Worm (Caenorhabditis elegans): Measurements from ENCODE around the gene acs-7.

Gene acs-7

DNA sequence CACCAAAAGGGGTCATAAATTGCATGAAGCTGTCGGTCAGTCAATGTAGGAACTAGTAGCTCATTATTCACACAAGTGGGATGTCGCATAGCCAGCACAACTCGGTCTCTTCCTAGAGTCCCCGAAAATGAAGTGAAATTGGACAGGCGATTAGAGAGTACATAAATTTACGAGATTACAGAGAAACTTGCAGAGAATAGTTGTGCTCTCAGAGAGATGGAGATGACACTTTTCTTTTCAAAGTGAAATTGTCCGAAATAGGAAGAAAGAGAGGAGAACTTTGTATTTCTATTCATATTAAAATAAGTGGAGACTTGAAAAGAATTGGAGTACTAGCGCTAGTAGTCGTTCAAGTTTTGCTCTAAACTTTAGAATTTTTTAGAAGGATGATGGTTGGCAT, 13.8 kb downstream of the acs-7 start:
- TF ChIP-seq fkh-10 (GFP tag; optimal IDR thresholded peaks at IDR 0.05) (peak; percentile 11), lin-39 (tag; optimal IDR thresholded peaks at IDR 0.05) (peak; percentile 48), skn-1 (tag; optimal IDR thresholded peaks at IDR 0.05) (no peak)

- TF ChIP-seq unc-62 (GFP tag; optimal IDR thresholded peaks at IDR 0.05) (peak; percentile 67), lin-39 (tag; optimal IDR thresholded peaks at IDR 0.05) (peak; percentile 94), nfya-1 (tag; optimal IDR thresholded peaks at IDR 0.05; ENCODE audit: insufficient read depth) (peak; percentile 79), aly-2 (tag; optimal IDR thresholded peaks at IDR 0.05) (no peak)
Measured at ce11 chrII:9306835-9307234, 15.0 kb downstream of the acs-7 start.

ce11 chrII:9308614-9309046, 16.8 kb downstream of the acs-7 start:
- TF ChIP-seq nfya-1 (tag; optimal IDR thresholded peaks at IDR 0.05; ENCODE audit: insufficient read depth) (peak; percentile 2), ceh-9 (tag; optimal IDR thresholded peaks at IDR 0.05) (no peak), egl-5 (tag; optimal IDR thresholded peaks at IDR 0.05) (peak; percentile 34)

DNA sequence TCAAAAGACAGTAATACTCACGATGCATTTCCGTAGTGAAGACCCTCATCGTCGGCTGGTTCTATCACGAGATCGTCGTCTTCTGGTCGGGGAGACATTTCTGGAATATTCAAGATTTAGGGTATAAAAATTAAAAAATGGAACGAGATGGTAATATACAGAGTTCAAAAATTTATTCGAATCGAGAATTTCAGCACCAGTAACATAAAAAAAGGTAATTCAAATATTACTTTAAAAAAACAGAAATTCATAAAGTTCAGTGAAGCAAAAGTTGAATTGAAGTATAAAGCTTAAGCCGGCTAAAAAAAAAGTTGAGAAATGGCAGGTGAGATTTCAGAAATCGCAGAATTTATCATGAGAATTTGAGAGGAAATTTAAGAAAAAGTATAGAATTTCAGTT, 18.4 kb downstream of the acs-7 start, which contains the start of gene cam-1:
TSS of gene cam-1 (minus strand) at position 101 of the 400 bp plus-strand sequence.
- TF ChIP-seq ZK546.5 (tag; optimal IDR thresholded peaks at IDR 0.05): no peak
- no peak for TF ChIP-seq nhr-12 (tag; optimal IDR thresholded peaks at IDR 0.05)
- TF ChIP-seq nhr-77 (tag; optimal IDR thresholded peaks at IDR 0.05): no peak
- no peak for TF ChIP-seq lin-15B (tag; optimal IDR thresholded peaks at IDR 0.05)
- no peak for TF ChIP-seq elt-2 (tag; optimal IDR thresholded peaks at IDR 0.05)
- no peak for TF ChIP-seq nhr-28 (tag; optimal IDR thresholded peaks at IDR 0.05)
- no peak for TF ChIP-seq nhr-25 (tag; optimal IDR thresholded peaks at IDR 0.05)

ce11 chrII:9310794-9311193, 19.0 kb downstream of the acs-7 start:
- TF ChIP-seq tbx-2 (tag; optimal IDR thresholded peaks at IDR 0.05) (no peak), jun-1 (tag; optimal IDR thresholded peaks at IDR 0.05) (no peak), lsy-12 (tag; optimal IDR thresholded peaks at IDR 0.05) (no peak), mml-1 (tag; optimal IDR thresholded peaks at IDR 0.05) (no peak), nfya-1 (tag; optimal IDR thresholded peaks at IDR 0.05; ENCODE audit: insufficient read depth) (no peak)

DNA sequence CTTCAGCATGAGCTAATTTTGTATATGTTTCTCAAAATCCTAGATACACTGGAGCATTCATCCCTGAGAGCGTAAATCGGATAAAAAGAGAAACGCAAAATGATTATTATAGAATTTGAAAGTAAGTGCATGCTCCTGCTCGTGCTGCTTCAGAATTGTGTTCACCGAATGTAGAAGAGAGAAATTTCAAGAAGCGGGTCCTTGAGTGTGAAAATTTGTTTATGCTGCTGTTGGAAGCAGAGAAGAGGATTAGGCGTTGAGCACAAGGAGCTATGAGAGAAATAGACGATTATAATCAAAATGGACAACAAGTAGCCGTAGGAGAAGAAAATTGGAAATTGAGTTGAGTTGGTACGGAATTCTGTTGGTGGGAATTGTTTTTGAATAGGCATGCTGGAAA, 19.9 kb downstream of the acs-7 start:
- TF ChIP-seq sea-2 (GFP tag; optimal IDR thresholded peaks at IDR 0.05): peak; percentile 2
- TF ChIP-seq pqm-1 (tag; optimal IDR thresholded peaks at IDR 0.05): no peak
- TF ChIP-seq eor-1 (tag; optimal IDR thresholded peaks at IDR 0.05): no peak
- TF ChIP-seq tbx-2 (tag; optimal IDR thresholded peaks at IDR 0.05): no peak
- no peak for TF ChIP-seq fkh-2 (tag; optimal IDR thresholded peaks at IDR 0.05)
- TF ChIP-seq daf-12 (tag; optimal IDR thresholded peaks at IDR 0.05): no peak
- TF ChIP-seq elt-1 (tag; optimal IDR thresholded peaks at IDR 0.05): no peak
- no peak for TF ChIP-seq nhr-25 (tag; optimal IDR thresholded peaks at IDR 0.05)
- TF ChIP-seq fkh-10 (GFP tag; optimal IDR thresholded peaks at IDR 0.05): peak; percentile 96
- no peak for TF ChIP-seq mdl-1 (tag; optimal IDR thresholded peaks at IDR 0.05)
- peak; percentile 9 for TF ChIP-seq nfya-1 (tag; optimal IDR thresholded peaks at IDR 0.05; ENCODE audit: insufficient read depth)

- TF ChIP-seq mml-1 (tag; optimal IDR thresholded peaks at IDR 0.05) (no peak), mdl-1 (tag; optimal IDR thresholded peaks at IDR 0.05) (no peak), nhr-76 (tag; optimal IDR thresholded peaks at IDR 0.05) (no peak), ceh-28 (tag; optimal IDR thresholded peaks at IDR 0.05) (no peak)
Measured at ce11 chrII:9313335-9313734, 21.5 kb downstream of the acs-7 start.

DNA sequence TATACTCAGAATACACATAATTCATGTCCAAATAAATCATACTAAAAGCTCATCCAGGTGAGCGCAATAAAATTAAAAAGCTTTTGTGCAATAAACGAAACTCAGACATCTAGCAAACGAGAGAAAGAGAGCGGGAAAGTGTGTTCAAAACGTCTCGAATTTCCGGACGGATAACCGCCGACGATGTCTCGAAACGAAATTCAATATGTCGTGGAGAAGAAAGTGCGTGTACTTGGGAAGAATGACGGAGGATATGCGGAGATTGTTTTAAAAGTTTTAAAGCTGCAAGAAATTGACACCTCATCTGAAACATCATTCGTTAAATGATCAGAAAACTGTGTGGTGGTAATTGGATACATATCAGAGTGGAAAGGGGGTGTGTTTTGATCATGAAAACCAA, 22.9 kb downstream of the acs-7 start:
- TF ChIP-seq elt-3 (tag; optimal IDR thresholded peaks at IDR 0.05) (no peak), snpc-4 (tag; optimal IDR thresholded peaks at IDR 0.05) (no peak)
